Fruit fly (Drosophila melanogaster) whole organism, wandering third instar larva: ENCODE results near the gene CG43931.

ENCODE experiments used
- Abd-B ChIP-seq: fragments of >200 bp; optimal IDR thresholded peaks from 2 replicates; lab custom pipeline; 2017; ENCODE audit warnings: missing biosample characterization, missing genetic modification characterization
- CG32264 ChIP-seq: fragments of 200-800 bp; sonication (Bioruptor generic); optimal IDR thresholded peaks from 2 replicates; lab custom pipeline; 2016; ENCODE audit warnings: missing biosample characterization, missing genetic modification characterization
- CG9705 ChIP-seq: fragments of 200-800 bp; sonication (Bioruptor generic); optimal IDR thresholded peaks from 2 replicates; lab custom pipeline; 2018; ENCODE audit warnings: missing biosample characterization, mild to moderate bottlenecking, missing genetic modification characterization
- CrebA ChIP-seq: fragments of 200-800 bp; sonication (Bioruptor generic); optimal IDR thresholded peaks from 2 replicates; lab custom pipeline; 2016; ENCODE audit warnings: missing biosample characterization, mild to moderate bottlenecking, missing genetic modification characterization, borderline replicate concordance
- Dfd ChIP-seq: fragments of >200 bp; optimal IDR thresholded peaks from 2 replicates; lab custom pipeline; 2017; ENCODE audit warnings: missing biosample characterization, missing genetic modification characterization
- Dif ChIP-seq: fragments of 200-275, 200-300 bp; sonication (Bioruptor generic); optimal IDR thresholded peaks from 2 replicates; lab custom pipeline; 2018; ENCODE audit warnings: missing biosample characterization, missing genetic modification characterization; ENCODE audit not compliant: partially characterized antibody
- GATAd ChIP-seq: sonication (Bioruptor generic); optimal IDR thresholded peaks from 2 replicates; lab custom pipeline; 2016; ENCODE audit warnings: missing biosample characterization, missing genetic modification characterization
- HLH106 ChIP-seq: fragments of 200-800 bp; optimal IDR thresholded peaks from 3 replicates; lab custom pipeline; 2019; ENCODE audit warnings: missing biosample characterization, mild to moderate bottlenecking, missing genetic modification characterization, moderate library complexity
- Hnf4 ChIP-seq: fragments of 200-800 bp; sonication (Bioruptor generic); optimal IDR thresholded peaks from 2 replicates; lab custom pipeline; 2016; ENCODE audit warnings: missing biosample characterization, mild to moderate bottlenecking, missing genetic modification characterization
- Hr78 ChIP-seq: fragments of >200 bp; optimal IDR thresholded peaks from 2 replicates; lab custom pipeline; 2017; ENCODE audit warnings: missing biosample characterization, missing genetic modification characterization
- Hr83 ChIP-seq: fragments of 200-300 bp; sonication (Bioruptor generic); optimal IDR thresholded peaks from 2 replicates; lab custom pipeline; 2016; ENCODE audit warnings: missing biosample characterization, mild to moderate bottlenecking, missing genetic modification characterization, moderate library complexity; ENCODE audit not compliant: poor library complexity, severe bottlenecking
- Jra ChIP-seq: sonication (Bioruptor generic); optimal IDR thresholded peaks from 2 replicates; lab custom pipeline; 2016; ENCODE audit warnings: missing biosample characterization, missing genetic modification characterization
- Mio ChIP-seq: sonication (Bioruptor generic); optimal IDR thresholded peaks from 2 replicates; lab custom pipeline; 2016; ENCODE audit warnings: missing biosample characterization, missing genetic modification characterization
- Myc ChIP-seq: fragments of >200 bp; optimal IDR thresholded peaks from 2 replicates; lab custom pipeline; 2017
- N ChIP-seq: fragments of >200 bp; optimal IDR thresholded peaks from 2 replicates; lab custom pipeline; 2018; ENCODE audit warnings: missing biosample characterization, missing external identifiers, missing genetic modification characterization
- OdsH ChIP-seq: fragments of 200-800 bp; sonication (Bioruptor generic); optimal IDR thresholded peaks from 2 replicates; lab custom pipeline; 2016; ENCODE audit warnings: missing biosample characterization, mild to moderate bottlenecking, missing genetic modification characterization
- Rel ChIP-seq, 2 experiments: fragments of 200-800 bp; sonication (Bioruptor generic) in 1 of 2; optimal IDR thresholded peaks; 2 replicates in 1 of 2; 3 replicates in 1 of 2; lab custom pipeline; 2016 to 2019; ENCODE audit warnings: mild to moderate bottlenecking in 2 of 2, missing biosample characterization in 2 of 2, missing genetic modification characterization in 2 of 2, moderate library complexity in 1 of 2
- Sp1 ChIP-seq: fragments of 200-800 bp; sonication (Bioruptor generic); optimal IDR thresholded peaks from 3 replicates; lab custom pipeline; 2019; ENCODE audit warnings: missing biosample characterization, mild to moderate bottlenecking, missing genetic modification characterization, moderate library complexity
- Vsx2 ChIP-seq: fragments of 200-300, 225-300 bp; sonication (Bioruptor generic); optimal IDR thresholded peaks from 2 replicates; lab custom pipeline; 2018; ENCODE audit warnings: missing biosample characterization, missing genetic modification characterization; ENCODE audit not compliant: partially characterized antibody
- br ChIP-seq: fragments of 200-800 bp; sonication (Bioruptor generic); optimal IDR thresholded peaks from 2 replicates; lab custom pipeline; 2016; ENCODE audit warnings: missing biosample characterization, missing genetic modification characterization
- brk ChIP-seq: fragments of 200-800 bp; sonication (Bioruptor generic); optimal IDR thresholded peaks from 2 replicates; lab custom pipeline; 2016; ENCODE audit warnings: missing biosample characterization, mild to moderate bottlenecking, missing genetic modification characterization
- dl ChIP-seq, 2 experiments: fragments of 175-275, 200-275 bp in 1 of 2; fragments of 200-275 bp in 1 of 2; sonication (Bioruptor generic); optimal IDR thresholded peaks; lab custom pipeline; 2018; ENCODE audit warnings: mild to moderate bottlenecking in 2 of 2, missing biosample characterization in 2 of 2, missing genetic modification characterization in 2 of 2, moderate library complexity in 2 of 2; ENCODE audit not compliant: partially characterized antibody in 2 of 2, insufficient read depth in 1 of 2
- dmrt93B ChIP-seq: fragments of 200-800 bp; sonication (Bioruptor generic); optimal IDR thresholded peaks from 2 replicates; lab custom pipeline; 2018; ENCODE audit warnings: missing biosample characterization, mild to moderate bottlenecking, missing genetic modification characterization
- dsf ChIP-seq: sonication (Bioruptor generic); optimal IDR thresholded peaks from 2 replicates; lab custom pipeline; 2016; ENCODE audit warnings: missing biosample characterization, missing genetic modification characterization, borderline replicate concordance
- ey ChIP-seq: fragments of 200-800 bp; sonication (Bioruptor generic); optimal IDR thresholded peaks from 2 replicates; lab custom pipeline; 2016; ENCODE audit warnings: missing biosample characterization, missing genetic modification characterization
- foxo ChIP-seq, 2 experiments: fragments of 200-800 bp; sonication (Bioruptor generic); optimal IDR thresholded peaks; 2 replicates in 1 of 2; 3 replicates in 1 of 2; lab custom pipeline; 2016 to 2017; ENCODE audit warnings: missing biosample characterization in 2 of 2, missing genetic modification characterization in 2 of 2
- fru ChIP-seq: fragments of 200-800 bp; sonication (Bioruptor generic); optimal IDR thresholded peaks from 3 replicates; lab custom pipeline; 2016; ENCODE audit warnings: missing biosample characterization, mild to moderate bottlenecking, missing genetic modification characterization
- h ChIP-seq: fragments of 200-800 bp; sonication (Bioruptor generic); optimal IDR thresholded peaks from 3 replicates; lab custom pipeline; 2016; ENCODE audit warnings: missing biosample characterization, mild to moderate bottlenecking, missing genetic modification characterization
- jim ChIP-seq: fragments of 175-275, 200-325 bp; sonication (Bioruptor generic); optimal IDR thresholded peaks from 2 replicates; lab custom pipeline; 2016; ENCODE audit warnings: missing biosample characterization, mild to moderate bottlenecking, missing genetic modification characterization
- lola ChIP-seq: fragments of >200 bp; optimal IDR thresholded peaks from 2 replicates; lab custom pipeline; 2017; ENCODE audit warnings: missing biosample characterization, missing genetic modification characterization
- pan ChIP-seq: fragments of >200 bp; optimal IDR thresholded peaks from 2 replicates; lab custom pipeline; 2017
- psq ChIP-seq: fragments of 200-800 bp; sonication (Bioruptor generic); optimal IDR thresholded peaks from 3 replicates; lab custom pipeline; 2017; ENCODE audit warnings: missing biosample characterization, mild to moderate bottlenecking, missing genetic modification characterization, moderate library complexity
- rgr ChIP-seq: fragments of 200-800 bp; sonication (Bioruptor generic); optimal IDR thresholded peaks from 3 replicates; lab custom pipeline; 2016; ENCODE audit warnings: missing biosample characterization, mild to moderate bottlenecking, missing genetic modification characterization
- sage ChIP-seq: fragments of 200-800 bp; sonication (Bioruptor generic); optimal IDR thresholded peaks from 2 replicates; lab custom pipeline; 2016; ENCODE audit warnings: missing biosample characterization, mild to moderate bottlenecking, missing genetic modification characterization
- sv ChIP-seq: fragments of 200-800 bp; sonication (Bioruptor generic); optimal IDR thresholded peaks from 3 replicates; lab custom pipeline; 2016; ENCODE audit warnings: missing biosample characterization, missing genetic modification characterization
- tai ChIP-seq: sonication (Bioruptor generic); optimal IDR thresholded peaks from 2 replicates; lab custom pipeline; 2016; ENCODE audit warnings: missing biosample characterization, missing genetic modification characterization
- usp ChIP-seq: fragments of >200 bp; optimal IDR thresholded peaks from 2 replicates; lab custom pipeline; 2017; ENCODE audit warnings: missing biosample characterization, missing genetic modification characterization
- woc ChIP-seq: sonication (Bioruptor generic); optimal IDR thresholded peaks from 2 replicates; lab custom pipeline; 2016; ENCODE audit warnings: missing biosample characterization, mild to moderate bottlenecking, missing genetic modification characterization

The CG43931 gene

dm6 chr3L:20927526-20927925 lies 30.2 kb downstream of the CG43931 start, which contains the start of gene CG10589:
CG10589 (plus strand) TSS chr3L:20927826.
- TF ChIP-seq Hnf4 (GFP tag; lab: Kevin White, UChicago): no peak
- TF ChIP-seq Hr83 (GFP tag; lab: Kevin White, UChicago): no peak
- TF ChIP-seq sage (GFP tag; lab: Kevin White, UChicago): no peak
- no peak for TF ChIP-seq woc (GFP tag; lab: Kevin White, UChicago)
- no peak for TF ChIP-seq usp (GFP tag; lab: Kevin White, UChicago)
- no peak for TF ChIP-seq psq
- no peak for TF ChIP-seq CG9705

dm6 chr3L:20929418-20929817 lies 32.1 kb downstream of the CG43931 start:
- TF ChIP-seq Jra (GFP tag; lab: Kevin White, UChicago): no peak
- no peak for TF ChIP-seq GATAd
- no peak for TF ChIP-seq br

dm6 chr3L:20930059-20930785 lies 32.9 kb downstream of the CG43931 start:
- no peak for TF ChIP-seq CrebA
- TF ChIP-seq woc (GFP tag; lab: Kevin White, UChicago): no peak
- no peak for TF ChIP-seq Dif (GFP tag; lab: Kevin White, UChicago)
- no peak for TF ChIP-seq N (GFP tag; lab: Kevin White, UChicago)
- no peak for TF ChIP-seq pan (lab: Kevin White, UChicago)
- TF ChIP-seq HLH106 (tag; lab: Kevin White, UChicago): peak; percentile 42
- TF ChIP-seq Jra (GFP tag; lab: Kevin White, UChicago): no peak
- no peak for TF ChIP-seq Hr83 (GFP tag; lab: Kevin White, UChicago)
- TF ChIP-seq CG9705: no peak
- no peak for TF ChIP-seq sage (GFP tag; lab: Kevin White, UChicago)
- TF ChIP-seq Vsx2 (GFP tag; lab: Kevin White, UChicago): no peak
- TF ChIP-seq psq: peak; percentile 15
- TF ChIP-seq Mio (GFP tag; lab: Kevin White, UChicago): no peak
- TF ChIP-seq Hnf4 (GFP tag; lab: Kevin White, UChicago): no peak
- TF ChIP-seq dl (GFP tag; optimal IDR thresholded peaks at IDR 0.05; lab: Kevin White, UChicago; ENCODE audit: insufficient read depth in 1 of 2, partially characterized antibody in 2 of 2): no peak
- TF ChIP-seq Sp1 (GFP tag; lab: Kevin White, UChicago): peak; percentile 29
- no peak for TF ChIP-seq sv (GFP tag; lab: Kevin White, UChicago)
- TF ChIP-seq dmrt93B: peak; percentile 25
- peak; percentile 37 for TF ChIP-seq h (GFP tag; lab: Kevin White, UChicago)
- no peak for TF ChIP-seq br
- TF ChIP-seq Hr78 (GFP tag; lab: Kevin White, UChicago): no peak
- no peak for TF ChIP-seq ey (GFP tag; lab: Kevin White, UChicago)
- no peak for TF ChIP-seq dsf (GFP tag; lab: Kevin White, UChicago)
- peak; percentile 33 for TF ChIP-seq fru (GFP tag; lab: Kevin White, UChicago)
- TF ChIP-seq brk (GFP tag; lab: Kevin White, UChicago): no peak
- no peak for TF ChIP-seq GATAd
- TF ChIP-seq usp (GFP tag; lab: Kevin White, UChicago): no peak
- no peak for TF ChIP-seq Rel (GFP tag; optimal IDR thresholded peaks at IDR 0.05; lab: Kevin White, UChicago)
- no peak for TF ChIP-seq Rel (tag; optimal IDR thresholded peaks at IDR 0.05; lab: Kevin White, UChicago)
- no peak for TF ChIP-seq tai (GFP tag; lab: Kevin White, UChicago)
- TF ChIP-seq rgr (GFP tag; lab: Kevin White, UChicago): peak; percentile 7
- no peak for TF ChIP-seq Myc
- TF ChIP-seq OdsH (GFP tag; lab: Kevin White, UChicago): no peak
- no peak for TF ChIP-seq lola
- TF ChIP-seq Dfd (GFP tag; lab: Kevin White, UChicago): no peak
- peak in 1 of 2 experiments; percentile 48 for TF ChIP-seq foxo (GFP tag; optimal IDR thresholded peaks at IDR 0.05; lab: Kevin White, UChicago)
- TF ChIP-seq jim: no peak
- no peak for TF ChIP-seq CG32264
- TF ChIP-seq Abd-B: no peak
